Worm (Caenorhabditis elegans) whole organism, midembryonic: ENCODE data around the gene math-33.

Experiments used
- klf-2 ChIP-seq: fragments of 200-800 bp; sonication (Bioruptor generic); conservative IDR thresholded peaks from 2 replicates; pipeline ENCODE4 v1.3.6; 2022; ENCODE audit warnings: missing genetic modification reagents, missing genetic modification characterization, missing compliant biosample characterization
- ztf-29 ChIP-seq: fragments of 200-800 bp; sonication (Bioruptor generic); IDR thresholded peaks from 2 replicates; pipeline ENCODE4 v1.3.6; 2022; ENCODE audit warnings: missing genetic modification reagents, missing genetic modification characterization, missing compliant biosample characterization

DNA sequence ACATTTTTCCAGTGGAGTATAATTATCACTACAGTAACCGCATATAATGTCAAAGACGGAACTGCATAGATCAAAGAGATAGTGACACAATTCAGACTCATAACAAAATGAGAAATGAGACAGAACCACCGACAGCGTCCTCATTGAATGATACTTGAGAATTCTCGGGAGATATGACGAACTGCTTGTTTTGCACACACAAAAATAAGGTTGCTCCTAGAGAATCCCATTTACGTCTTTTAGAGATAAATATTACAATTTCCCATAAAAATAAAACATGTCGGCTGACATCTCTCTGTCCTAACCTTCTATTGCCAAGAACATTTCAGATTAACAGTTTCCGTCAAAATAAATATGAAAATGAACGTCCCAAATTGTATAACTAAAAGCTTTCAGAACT lies 41.8 kb downstream of the math-33 start, which contains the start of gene srg-38:
- no peak for TF ChIP-seq klf-2 (GFP tag; lab: Robert Waterston, UW)
- TF ChIP-seq ztf-29, result no peak
